Fruit fly (Drosophila melanogaster) whole organism, embryonic: ENCODE results near the gene CG4982.

ENCODE experiments used
- Ada2b ChIP-seq: fragments of 200-800 bp; sonication (Bioruptor generic); IDR thresholded peaks from 2 replicates; pipeline ENCODE4 v1.3.6; 2022; ENCODE audit warnings: missing biosample characterization, missing genetic modification characterization
- Atf3 ChIP-seq: fragments of 200-800 bp; sonication (Bioruptor generic); optimal IDR thresholded peaks from 3 replicates; lab custom pipeline; 2016; ENCODE audit warnings: missing biosample characterization, missing genetic modification characterization
- B-H1 ChIP-seq: fragments of 200-800 bp; sonication (Bioruptor generic); IDR thresholded peaks from 3 replicates; pipeline ENCODE4 v1.3.6; 2022; ENCODE audit warnings: missing biosample characterization, missing genetic modification characterization
- BEAF-32 ChIP-seq: fragments of 200-800 bp; sonication (Bioruptor generic); optimal IDR thresholded peaks from 3 replicates; lab custom pipeline; 2017; ENCODE audit warnings: missing biosample characterization, missing genetic modification characterization, mild to moderate bottlenecking, moderate library complexity, missing genetic modification reagents
- CG10543 ChIP-seq: fragments of 200-800 bp; sonication (Bioruptor generic); optimal IDR thresholded peaks from 3 replicates; lab custom pipeline; 2017; ENCODE audit warnings: missing biosample characterization, mild to moderate bottlenecking, missing genetic modification characterization, moderate library complexity
- CG10654 ChIP-seq: fragments of 200-800 bp; sonication (Bioruptor generic); optimal IDR thresholded peaks from 2 replicates; lab custom pipeline; 2016; ENCODE audit warnings: missing biosample characterization, missing genetic modification characterization
- CG11398 ChIP-seq: fragments of 200-800 bp; sonication (Bioruptor generic); optimal IDR thresholded peaks from 2 replicates; lab custom pipeline; 2016; ENCODE audit warnings: missing biosample characterization, missing genetic modification characterization
- CG11504 ChIP-seq: fragments of 200-800 bp; sonication (Bioruptor generic); optimal IDR thresholded peaks from 3 replicates; lab custom pipeline; 2019; ENCODE audit warnings: missing biosample characterization, mild to moderate bottlenecking, missing genetic modification characterization, moderate library complexity
- CG13296 ChIP-seq: fragments of 200-800 bp; sonication (Bioruptor generic); optimal IDR thresholded peaks from 3 replicates; lab custom pipeline; 2018; ENCODE audit warnings: missing biosample characterization, mild to moderate bottlenecking, missing genetic modification characterization
- CG15601 ChIP-seq: fragments of 200-800 bp; sonication (Bioruptor generic); optimal IDR thresholded peaks from 3 replicates; lab custom pipeline; 2019; ENCODE audit warnings: missing biosample characterization, mild to moderate bottlenecking, missing genetic modification characterization, moderate library complexity
- CG17359 ChIP-seq: fragments of 200-800 bp; sonication (Bioruptor generic); optimal IDR thresholded peaks from 3 replicates; lab custom pipeline; 2018; ENCODE audit warnings: missing biosample characterization, mild to moderate bottlenecking, missing genetic modification characterization, moderate library complexity
- CG17612 ChIP-seq: fragments of 200-800 bp; sonication (Bioruptor generic); IDR thresholded peaks from 2 replicates; pipeline ENCODE4 v1.3.6; 2022; ENCODE audit warnings: missing biosample characterization, missing genetic modification characterization
- CG30403 ChIP-seq: fragments of 200-800 bp; sonication (Bioruptor generic); optimal IDR thresholded peaks from 3 replicates; lab custom pipeline; 2016; ENCODE audit warnings: missing biosample characterization, missing genetic modification characterization
- CG31224 ChIP-seq: fragments of 200-800 bp; sonication (Bioruptor generic); IDR thresholded peaks from 2 replicates; pipeline ENCODE4 v1.3.6; 2022; ENCODE audit warnings: missing biosample characterization, missing genetic modification characterization
- CG32767 ChIP-seq: fragments of 200-800 bp; sonication (Bioruptor generic); IDR thresholded peaks from 2 replicates; pipeline ENCODE4 v1.3.6; 2022; ENCODE audit warnings: missing biosample characterization, missing genetic modification characterization
- CG32772 ChIP-seq: fragments of 200-800 bp; sonication (Bioruptor generic); IDR thresholded peaks from 2 replicates; pipeline ENCODE4 v1.3.6; 2022; ENCODE audit warnings: missing biosample characterization, missing genetic modification characterization
- CG3995 ChIP-seq: fragments of 200-800 bp; sonication (Bioruptor generic); optimal IDR thresholded peaks from 3 replicates; lab custom pipeline; 2016; ENCODE audit warnings: missing biosample characterization, missing genetic modification characterization
- CG4617 ChIP-seq: fragments of 200-800 bp; sonication (Bioruptor generic); optimal IDR thresholded peaks from 3 replicates; lab custom pipeline; 2016; ENCODE audit warnings: missing biosample characterization, missing genetic modification characterization, borderline replicate concordance
- CG7987 ChIP-seq: fragments of 200-800 bp; sonication (Bioruptor generic); optimal IDR thresholded peaks from 2 replicates; lab custom pipeline; 2018; ENCODE audit warnings: missing biosample characterization, mild to moderate bottlenecking, missing genetic modification characterization, moderate library complexity
- CG8944 ChIP-seq: fragments of 200-800 bp; sonication (Bioruptor generic); optimal IDR thresholded peaks from 3 replicates; lab custom pipeline; 2016; ENCODE audit warnings: missing biosample characterization, missing genetic modification characterization
- CG9609 ChIP-seq: fragments of 200-800 bp; sonication (Bioruptor generic); optimal IDR thresholded peaks from 3 replicates; lab custom pipeline; 2016; ENCODE audit warnings: missing biosample characterization, missing genetic modification characterization
- Fer1 ChIP-seq: fragments of 200-800 bp; sonication (Bioruptor generic); optimal IDR thresholded peaks from 2 replicates; lab custom pipeline; 2017; ENCODE audit warnings: missing biosample characterization, mild to moderate bottlenecking, missing genetic modification characterization
- HLH54F ChIP-seq: fragments of 200-800 bp; sonication (Bioruptor generic); optimal IDR thresholded peaks from 3 replicates; lab custom pipeline; 2016; ENCODE audit warnings: missing biosample characterization, missing genetic modification characterization
- HmgZ ChIP-seq: fragments of 200-800 bp; sonication (Bioruptor generic); optimal IDR thresholded peaks from 2 replicates; lab custom pipeline; 2018; ENCODE audit warnings: missing biosample characterization, mild to moderate bottlenecking, missing genetic modification characterization
- Kr ChIP-seq: fragments of 200-800 bp; sonication (Bioruptor generic); optimal IDR thresholded peaks from 2 replicates; lab custom pipeline; 2017; ENCODE audit warnings: missing biosample characterization, mild to moderate bottlenecking, missing genetic modification characterization
- MBD-R2 ChIP-seq: fragments of 200-800 bp; sonication (Bioruptor generic); IDR thresholded peaks from 2 replicates; pipeline ENCODE4 v1.3.6; 2022; ENCODE audit warnings: missing biosample characterization, missing genetic modification characterization
- Mad ChIP-seq: fragments of 200-800 bp; sonication (Bioruptor generic); optimal IDR thresholded peaks from 2 replicates; lab custom pipeline; 2016; ENCODE audit warnings: missing biosample characterization, missing genetic modification characterization
- Ptx1 ChIP-seq: fragments of 200-800 bp; sonication (Bioruptor generic); IDR thresholded peaks from 2 replicates; pipeline ENCODE4 v1.3.6; 2022; ENCODE audit warnings: missing biosample characterization, missing genetic modification characterization
- Sox102F ChIP-seq: fragments of 200-800 bp; sonication (Bioruptor generic); optimal IDR thresholded peaks from 2 replicates; lab custom pipeline; 2018; ENCODE audit warnings: missing biosample characterization, mild to moderate bottlenecking, missing genetic modification characterization, moderate library complexity
- Sry-β ChIP-seq: fragments of 200-800 bp; sonication (Bioruptor generic); optimal IDR thresholded peaks from 2 replicates; lab custom pipeline; 2018; ENCODE audit warnings: missing biosample characterization, mild to moderate bottlenecking, missing genetic modification characterization, moderate library complexity
- Xbp1 ChIP-seq: fragments of 200-800 bp; sonication (Bioruptor generic); optimal IDR thresholded peaks from 3 replicates; lab custom pipeline; 2016; ENCODE audit warnings: missing biosample characterization, mild to moderate bottlenecking, missing genetic modification characterization
- bcd ChIP-seq: fragments of 200-800 bp; sonication (Bioruptor generic); optimal IDR thresholded peaks from 2 replicates; lab custom pipeline; 2017; ENCODE audit warnings: missing biosample characterization, mild to moderate bottlenecking, missing genetic modification characterization
- bsh ChIP-seq, 2 experiments: fragments of 200-800 bp; sonication (Bioruptor generic); optimal IDR thresholded peaks; 2 replicates each; lab custom pipeline; 2017 to 2018; ENCODE audit warnings: mild to moderate bottlenecking in 2 of 2, missing biosample characterization in 2 of 2, missing genetic modification characterization in 2 of 2, moderate library complexity in 1 of 2
- chn ChIP-seq: fragments of 200-800 bp; sonication (Bioruptor generic); optimal IDR thresholded peaks from 2 replicates; lab custom pipeline; 2016; ENCODE audit warnings: missing biosample characterization, missing genetic modification characterization
- cwo ChIP-seq: fragments of 200-800 bp; sonication (Bioruptor generic); optimal IDR thresholded peaks from 3 replicates; lab custom pipeline; 2017; ENCODE audit warnings: missing biosample characterization, missing genetic modification characterization, mild to moderate bottlenecking, moderate library complexity, missing genetic modification reagents
- grau ChIP-seq: fragments of 200-800 bp; optimal IDR thresholded peaks from 3 replicates; lab custom pipeline; 2019; ENCODE audit warnings: missing biosample characterization, mild to moderate bottlenecking, missing genetic modification characterization, moderate library complexity
- h ChIP-seq: fragments of >200 bp; optimal IDR thresholded peaks from 2 replicates; lab custom pipeline; 2017
- nau ChIP-seq: fragments of 200-800 bp; sonication (Bioruptor generic); optimal IDR thresholded peaks from 3 replicates; lab custom pipeline; 2017; ENCODE audit warnings: missing biosample characterization, mild to moderate bottlenecking, missing genetic modification characterization, missing genetic modification reagents
- onecut ChIP-seq: fragments of 200-800 bp; sonication (Bioruptor generic); IDR thresholded peaks from 2 replicates; pipeline ENCODE4 v1.3.6; 2022; ENCODE audit warnings: missing biosample characterization, missing genetic modification characterization
- pfk ChIP-seq: fragments of 200-800 bp; sonication (Bioruptor generic); optimal IDR thresholded peaks from 2 replicates; lab custom pipeline; 2018; ENCODE audit warnings: missing biosample characterization, mild to moderate bottlenecking, missing genetic modification characterization, moderate library complexity
- prd ChIP-seq, 3 experiments: fragments of >200 bp in 2 of 3; fragments of 200-800 bp in 1 of 3; sonication (Bioruptor generic) in 1 of 3; optimal IDR thresholded peaks in 2 of 3; IDR thresholded peaks in 1 of 3; 2 replicates in 2 of 3; 3 replicates in 1 of 3; pipeline versions ENCODE4 v1.3.6 to Lab custom; 2017 to 2022; ENCODE audit warnings: missing biosample characterization in 1 of 3, missing genetic modification characterization in 1 of 3
- scrt ChIP-seq: fragments of 200-800 bp; sonication (Bioruptor generic); optimal IDR thresholded peaks from 2 replicates; lab custom pipeline; 2018; ENCODE audit warnings: missing biosample characterization, mild to moderate bottlenecking, missing genetic modification characterization, moderate library complexity
- sens-2 ChIP-seq: fragments of 200-800 bp; sonication (Bioruptor generic); IDR thresholded peaks from 2 replicates; pipeline ENCODE4 v1.3.6; 2022; ENCODE audit warnings: missing biosample characterization, missing genetic modification characterization
- sim ChIP-seq: fragments of 200-800 bp; sonication (Bioruptor generic); IDR thresholded peaks from 2 replicates; pipeline ENCODE4 v1.3.6; 2022; ENCODE audit warnings: missing biosample characterization, missing genetic modification characterization
- sqz ChIP-seq: fragments of 200-800 bp; sonication (Bioruptor generic); optimal IDR thresholded peaks from 3 replicates; lab custom pipeline; 2018; ENCODE audit warnings: missing biosample characterization, mild to moderate bottlenecking, missing genetic modification characterization
- sug ChIP-seq: fragments of 200-800 bp; optimal IDR thresholded peaks from 2 replicates; lab custom pipeline; 2019; ENCODE audit warnings: missing biosample characterization, mild to moderate bottlenecking, missing genetic modification characterization, moderate library complexity
- unpg ChIP-seq: fragments of 200-800 bp; sonication (Bioruptor generic); optimal IDR thresholded peaks from 3 replicates; lab custom pipeline; 2018; ENCODE audit warnings: missing biosample characterization, mild to moderate bottlenecking, missing genetic modification characterization, moderate library complexity
- wdn ChIP-seq: fragments of 200-800 bp; sonication (Bioruptor generic); IDR thresholded peaks from 2 replicates; pipeline ENCODE4 v1.3.6; 2022; ENCODE audit warnings: missing biosample characterization, missing genetic modification characterization
- wor ChIP-seq: fragments of 200-800 bp; sonication (Bioruptor generic); IDR thresholded peaks from 2 replicates; pipeline ENCODE4 v1.3.6; 2022; ENCODE audit warnings: missing biosample characterization, missing genetic modification characterization

CG4982 gene

dm6 chr3L:16328207-16328891 lies 27.1 kb downstream of the CG4982 start, which contains the start of gene CG13058 (continued):
- peak; percentile 61 for TF ChIP-seq CG30403
- TF ChIP-seq cwo (GFP tag; lab: Kevin White, UChicago) = peak; percentile 38
- TF ChIP-seq prd (optimal IDR thresholded peaks at IDR 0.05; lab: Kevin White, UChicago) = no peak
- TF ChIP-seq prd (GFP tag; IDR thresholded peaks at IDR 0.05; lab: Robert Waterston, UW) = no peak; the same call in 2 of the 3 replicates
- TF ChIP-seq CG11398 (GFP tag; lab: Kevin White, UChicago) = peak; percentile 30
- TF ChIP-seq scrt (GFP tag; lab: Kevin White, UChicago) = peak; percentile 37
- no peak for TF ChIP-seq pfk (GFP tag; lab: Kevin White, UChicago)
- TF ChIP-seq h (lab: Kevin White, UChicago) = no peak
- TF ChIP-seq Atf3 (GFP tag; lab: Kevin White, UChicago) = peak; percentile 44
- peak; percentile 53 for TF ChIP-seq CG17359 (tag; lab: Kevin White, UChicago)
- peak; percentile 83 for TF ChIP-seq CG11504
- TF ChIP-seq Sry-β (GFP tag; lab: Kevin White, UChicago) = no peak
- TF ChIP-seq Xbp1 (GFP tag; lab: Kevin White, UChicago) = peak; percentile 60
- peak; percentile 71; the same call in 1 of the 2 replicates for TF ChIP-seq CG32767 (GFP tag; lab: Robert Waterston, UW)
- TF ChIP-seq sug (tag; lab: Kevin White, UChicago) = no peak
- TF ChIP-seq sens-2 (GFP tag; lab: Robert Waterston, UW) = peak; percentile 52
- peak; percentile 48 for TF ChIP-seq MBD-R2 (GFP tag; lab: Robert Waterston, UW)
- peak; percentile 72 for TF ChIP-seq CG13296 (GFP tag; lab: Kevin White, UChicago)
- no peak for TF ChIP-seq Kr (GFP tag; lab: Kevin White, UChicago)
- TF ChIP-seq chn (GFP tag; lab: Kevin White, UChicago) = peak; percentile 46
- peak; percentile 22 for TF ChIP-seq Mad
- TF ChIP-seq CG15601 = no peak
- TF ChIP-seq CG10543 = peak; percentile 31
- peak; percentile 64 for TF ChIP-seq Ptx1 (GFP tag; lab: Robert Waterston, UW)
- no peak for TF ChIP-seq B-H1
- peak; percentile 67 for TF ChIP-seq unpg (GFP tag; lab: Kevin White, UChicago)
- peak; percentile 61 for TF ChIP-seq CG9609 (GFP tag; lab: Kevin White, UChicago)
- TF ChIP-seq CG3995 (GFP tag; lab: Kevin White, UChicago) = no peak
- TF ChIP-seq sim (GFP tag; lab: Robert Waterston, UW) = no peak
- 0 out of 2 replicates have a peak, but pooled peaks have one; percentile 60 for TF ChIP-seq wdn
- peak; percentile 75 for TF ChIP-seq Sox102F (GFP tag; lab: Kevin White, UChicago)
- TF ChIP-seq CG31224 = no peak
- TF ChIP-seq HmgZ (tag; lab: Kevin White, UChicago) = peak; percentile 65
- no peak for TF ChIP-seq sqz
- no peak for TF ChIP-seq CG10654 (GFP tag; lab: Kevin White, UChicago)
- TF ChIP-seq wor (GFP tag; lab: Robert Waterston, UW) = peak; percentile 41; the same call in 1 of the 2 replicates
- TF ChIP-seq CG32772 (GFP tag; lab: Robert Waterston, UW) = no peak
- peak in 1 of 2 experiments; percentile 3 for TF ChIP-seq bsh (GFP tag; optimal IDR thresholded peaks at IDR 0.05; lab: Kevin White, UChicago)
- TF ChIP-seq BEAF-32 (GFP tag; lab: Kevin White, UChicago) = no peak
- no peak for TF ChIP-seq CG17612
- TF ChIP-seq CG8944 (GFP tag; lab: Kevin White, UChicago) = peak; percentile 36
- TF ChIP-seq Ada2b = peak; percentile 90
- TF ChIP-seq grau (tag; lab: Kevin White, UChicago) = peak; percentile 79
- peak; percentile 64 for TF ChIP-seq HLH54F (GFP tag; lab: Kevin White, UChicago)
- peak; percentile 30; the same call in 1 of the 2 replicates for TF ChIP-seq onecut (GFP tag; lab: Robert Waterston, UW)
- peak; percentile 9 for TF ChIP-seq CG7987
- peak; percentile 84 for TF ChIP-seq Fer1 (GFP tag; lab: Kevin White, UChicago)
- TF ChIP-seq CG4617 (GFP tag; lab: Kevin White, UChicago) = no peak
- TF ChIP-seq bcd (GFP tag; lab: Kevin White, UChicago) = peak; percentile 37
- peak; percentile 56 for TF ChIP-seq nau (GFP tag; lab: Kevin White, UChicago)
